Worm (Caenorhabditis elegans) whole organism, mixed stage, embryonic: ENCODE results near the gene pcp-3.

ENCODE experiments used
- M03D4.4 ChIP-seq: sonication (generic microtip); optimal IDR thresholded peaks from 2 replicates; lab custom pipeline; 2017; ENCODE audit warnings: mild to moderate bottlenecking, missing genetic modification characterization, missing compliant biosample characterization
- bed-3 ChIP-seq: fragments of 200-800 bp; sonication (Bioruptor generic); optimal IDR thresholded peaks from 3 replicates; lab custom pipeline; 2018; ENCODE audit warnings: mild to moderate bottlenecking, missing genetic modification characterization, moderate library complexity, missing compliant biosample characterization
- blmp-1 ChIP-seq: fragments of 150-350 bp; optimal IDR thresholded peaks from 2 replicates; lab custom pipeline; 2014; ENCODE audit warnings: missing biosample characterization, missing genetic modification characterization
- ceh-39 ChIP-seq: fragments of 150-350 bp; optimal IDR thresholded peaks from 2 replicates; lab custom pipeline; 2014; ENCODE audit warnings: missing biosample characterization, missing genetic modification characterization
- ces-1 ChIP-seq: fragments of 150-350 bp; optimal IDR thresholded peaks from 2 replicates; lab custom pipeline; 2014; ENCODE audit warnings: missing biosample characterization, missing genetic modification reagents, missing genetic modification characterization
- drap-1 ChIP-seq: fragments of 200-800 bp; sonication (Bioruptor generic); optimal IDR thresholded peaks from 3 replicates; lab custom pipeline; 2018; ENCODE audit warnings: mild to moderate bottlenecking, missing genetic modification characterization, missing compliant biosample characterization
- elt-3 ChIP-seq: fragments of 150-350 bp; optimal IDR thresholded peaks from 2 replicates; lab custom pipeline; 2014; ENCODE audit warnings: missing biosample characterization, missing genetic modification characterization
- flh-1 ChIP-seq: fragments of 200-800 bp; sonication (Bioruptor generic); optimal IDR thresholded peaks from 2 replicates; lab custom pipeline; 2018; ENCODE audit warnings: mild to moderate bottlenecking, missing genetic modification characterization, moderate library complexity, missing compliant biosample characterization
- ham-2 ChIP-seq: fragments of 200-800 bp; sonication (Bioruptor generic); optimal IDR thresholded peaks from 2 replicates; lab custom pipeline; 2018; ENCODE audit warnings: mild to moderate bottlenecking, missing genetic modification characterization, missing compliant biosample characterization
- hlh-1 ChIP-seq: fragments of 150-350 bp; optimal IDR thresholded peaks from 2 replicates; lab custom pipeline; 2014; ENCODE audit warnings: missing biosample characterization, missing genetic modification reagents, missing genetic modification characterization
- lin-13 ChIP-seq: fragments of 150-350 bp; optimal IDR thresholded peaks from 2 replicates; lab custom pipeline; 2014; ENCODE audit warnings: missing biosample characterization, missing genetic modification characterization
- lin-32 ChIP-seq: fragments of 200-800 bp; sonication (Bioruptor generic); optimal IDR thresholded peaks from 2 replicates; lab custom pipeline; 2018; ENCODE audit warnings: mild to moderate bottlenecking, missing genetic modification characterization, missing compliant biosample characterization
- mab-5 ChIP-seq: fragments of 150-350 bp; optimal IDR thresholded peaks from 2 replicates; lab custom pipeline; 2014; ENCODE audit warnings: missing biosample characterization, missing genetic modification characterization
- mep-1 ChIP-seq: fragments of 150-350 bp; optimal IDR thresholded peaks from 2 replicates; lab custom pipeline; 2017; ENCODE audit warnings: missing biosample characterization, missing genetic modification reagents, missing genetic modification characterization, inconsistent platforms
- nhr-12 ChIP-seq: fragments of 150-350 bp; optimal IDR thresholded peaks from 2 replicates; lab custom pipeline; 2014; ENCODE audit warnings: missing biosample characterization, missing genetic modification characterization
- nhr-2 ChIP-seq: fragments of 150-350 bp; optimal IDR thresholded peaks from 2 replicates; lab custom pipeline; 2014; ENCODE audit warnings: missing biosample characterization, missing genetic modification characterization
- nhr-237 ChIP-seq: fragments of 150-350 bp; optimal IDR thresholded peaks from 2 replicates; lab custom pipeline; 2014; ENCODE audit warnings: missing biosample characterization, missing genetic modification characterization
- nhr-28 ChIP-seq: fragments of 150-350 bp; optimal IDR thresholded peaks from 2 replicates; lab custom pipeline; 2014; ENCODE audit warnings: missing biosample characterization, missing genetic modification characterization
- nhr-76 ChIP-seq: sonication (generic microtip); optimal IDR thresholded peaks from 2 replicates; lab custom pipeline; 2017; ENCODE audit warnings: missing biosample characterization, missing genetic modification characterization
- pha-4 ChIP-seq: fragments of 150-350 bp; optimal IDR thresholded peaks from 2 replicates; lab custom pipeline; 2018; ENCODE audit warnings: missing biosample characterization, missing genetic modification reagents, missing genetic modification characterization
- sem-2 ChIP-seq: fragments of 200-800 bp; sonication (Bioruptor generic); optimal IDR thresholded peaks from 2 replicates; lab custom pipeline; 2018; ENCODE audit warnings: mild to moderate bottlenecking, missing genetic modification characterization, missing compliant biosample characterization
- snpc-4 ChIP-seq: fragments of 150-350 bp; optimal IDR thresholded peaks from 2 replicates; lab custom pipeline; 2014; ENCODE audit warnings: missing biosample characterization, missing genetic modification characterization
- sptf-1 ChIP-seq: sonication (generic microtip); optimal IDR thresholded peaks from 2 replicates; lab custom pipeline; 2017; ENCODE audit warnings: mild to moderate bottlenecking, missing genetic modification characterization, moderate library complexity, missing compliant biosample characterization
- unc-39 ChIP-seq: fragments of 150-350 bp; optimal IDR thresholded peaks from 2 replicates; lab custom pipeline; 2014; ENCODE audit warnings: missing biosample characterization, missing genetic modification characterization
- unc-62 ChIP-seq: fragments of 150-350 bp; optimal IDR thresholded peaks from 2 replicates; lab custom pipeline; 2014; ENCODE audit warnings: missing biosample characterization, missing genetic modification reagents, missing genetic modification characterization
- zip-8 ChIP-seq: fragments of 150-350 bp; optimal IDR thresholded peaks from 2 replicates; lab custom pipeline; 2014; ENCODE audit warnings: missing biosample characterization, missing genetic modification characterization
- ztf-11 ChIP-seq: fragments of 150-350 bp; optimal IDR thresholded peaks from 2 replicates; lab custom pipeline; 2014; ENCODE audit warnings: missing biosample characterization, missing genetic modification characterization

pcp-3 gene

ce11 chrIV:9150175-9150574 lies 8.6 kb downstream of the pcp-3 start, which contains the start of gene F23B2.7:
F23B2.7 (plus strand) TSS chrIV:9150475.
- TF ChIP-seq elt-3 (tag; lab: Kevin White, UChicago) (no peak), unc-39 (tag; lab: Kevin White, UChicago) (no peak), drap-1 (no peak), mab-5 (tag; lab: Kevin White, UChicago) (no peak), ceh-39 (tag; lab: Kevin White, UChicago) (no peak), ztf-11 (tag; lab: Kevin White, UChicago) (no peak), mep-1 (tag; lab: Kevin White, UChicago) (no peak), bed-3 (GFP tag; lab: Kevin White, UChicago) (no peak), nhr-2 (tag; lab: Kevin White, UChicago) (no peak), nhr-28 (no peak)
- TF ChIP-seq, all 35 proteins: peak for 0

- TF ChIP-seq pha-4 (tag; lab: Kevin White, UChicago) (peak; percentile 46), mep-1 (tag; lab: Kevin White, UChicago) (peak; percentile 4), unc-39 (tag; lab: Kevin White, UChicago) (no peak), M03D4.4 (tag; lab: Kevin White, UChicago) (no peak)
- TF ChIP-seq, all 35 proteins: peak for 2
These were observed 11.8 kb downstream of the pcp-3 start, which contains the start of the genes rpb-12 and aly-2 for ce11 chrIV:9146819-9147518. rpb-12 (minus strand) TSS chrIV:9146869. aly-2 (plus strand) TSS chrIV:9147468.

- TF ChIP-seq unc-62 (GFP tag; lab: Kevin White, UChicago) (no peak), mep-1 (tag; lab: Kevin White, UChicago) (no peak), lin-32 (GFP tag; lab: Kevin White, UChicago) (no peak), nhr-76 (tag; lab: Kevin White, UChicago) (no peak), unc-39 (tag; lab: Kevin White, UChicago) (no peak), ztf-11 (tag; lab: Kevin White, UChicago) (no peak)
These were observed 12.7 kb downstream of the pcp-3 start, which contains the start of gene daf-10 for ce11 chrIV:9146111-9146510. daf-10 (minus strand) TSS chrIV:9146211.

ce11 chrIV:9144405-9144804 lies 14.4 kb downstream of the pcp-3 start, which contains the start of gene flp-1:
flp-1 (plus strand) TSS chrIV:9144705.
- peak; percentile 70 for TF ChIP-seq ces-1
- no peak for TF ChIP-seq hlh-1

- TF ChIP-seq lin-32 (GFP tag; lab: Kevin White, UChicago) (no peak), snpc-4 (tag; lab: Kevin White, UChicago) (no peak)
These were observed 18.5 kb downstream of the pcp-3 start for ce11 chrIV:9140172-9140805.

ce11 chrIV:9135377-9135776 lies 23.4 kb downstream of the pcp-3 start, which contains the start of gene delm-1:
delm-1 (minus strand) TSS chrIV:9135477.
- TF ChIP-seq flh-1 (GFP tag; lab: Kevin White, UChicago) (no peak), nhr-237 (tag; lab: Kevin White, UChicago) (no peak), nhr-76 (tag; lab: Kevin White, UChicago) (no peak), sem-2 (GFP tag; lab: Kevin White, UChicago) (no peak), nhr-12 (no peak), unc-39 (tag; lab: Kevin White, UChicago) (no peak), lin-32 (GFP tag; lab: Kevin White, UChicago) (no peak), ceh-39 (tag; lab: Kevin White, UChicago) (no peak), snpc-4 (tag; lab: Kevin White, UChicago) (no peak), sptf-1 (tag; lab: Kevin White, UChicago) (no peak), lin-13 (tag; lab: Kevin White, UChicago) (no peak), mab-5 (tag; lab: Kevin White, UChicago) (no peak), blmp-1 (no peak), ces-1 (no peak), zip-8 (tag; lab: Kevin White, UChicago) (no peak), drap-1 (no peak), ham-2 (GFP tag; lab: Kevin White, UChicago) (no peak), ztf-11 (tag; lab: Kevin White, UChicago) (no peak)
